Fruit fly (Drosophila melanogaster) whole organism, embryonic: ENCODE measurements around the gene Ugt37A2.

ENCODE experiments used
- Antp ChIP-seq: fragments of 200-800 bp; sonication (Bioruptor generic); optimal IDR thresholded peaks from 3 replicates; lab custom pipeline; 2016; ENCODE audit warnings: missing biosample characterization, missing genetic modification characterization
- BEAF-32 ChIP-seq: fragments of 200-800 bp; sonication (Bioruptor generic); optimal IDR thresholded peaks from 3 replicates; lab custom pipeline; 2017; ENCODE audit warnings: missing biosample characterization, missing genetic modification characterization, mild to moderate bottlenecking, moderate library complexity, missing genetic modification reagents
- Bgb ChIP-seq: fragments of 200-800 bp; sonication (Bioruptor generic); IDR thresholded peaks from 2 replicates; pipeline ENCODE4 v1.3.6; 2022; ENCODE audit warnings: missing biosample characterization, missing genetic modification characterization; ENCODE audit not compliant: partially characterized antibody
- CG10462 ChIP-seq: fragments of 200-800 bp; sonication (Bioruptor generic); optimal IDR thresholded peaks from 2 replicates; lab custom pipeline; 2016; ENCODE audit warnings: missing biosample characterization, missing genetic modification characterization
- CG11456 ChIP-seq: fragments of 200-800 bp; sonication (Bioruptor generic); IDR thresholded peaks from 3 replicates; pipeline ENCODE4 v1.3.6; 2022; ENCODE audit warnings: missing biosample characterization, missing genetic modification characterization
- CG12155 ChIP-seq: fragments of 200-800 bp; sonication (Bioruptor generic); optimal IDR thresholded peaks from 3 replicates; lab custom pipeline; 2016; ENCODE audit warnings: missing biosample characterization, missing genetic modification characterization
- CG12769 ChIP-seq: fragments of 200-800 bp; sonication (Bioruptor generic); optimal IDR thresholded peaks from 2 replicates; lab custom pipeline; 2019; ENCODE audit warnings: missing biosample characterization, mild to moderate bottlenecking, missing genetic modification characterization, moderate library complexity
- CG13624 ChIP-seq: fragments of 200-800 bp; sonication (Bioruptor generic); optimal IDR thresholded peaks from 2 replicates; lab custom pipeline; 2016; ENCODE audit warnings: missing biosample characterization, missing genetic modification characterization
- CG14441 ChIP-seq: fragments of 200-800 bp; sonication (Bioruptor generic); IDR thresholded peaks from 2 replicates; pipeline ENCODE4 v1.3.6; 2022; ENCODE audit warnings: missing biosample characterization, missing genetic modification characterization
- CG15269 ChIP-seq: fragments of 200-800 bp; sonication (Bioruptor generic); optimal IDR thresholded peaks from 2 replicates; lab custom pipeline; 2018; ENCODE audit warnings: missing biosample characterization, mild to moderate bottlenecking, missing genetic modification characterization, moderate library complexity
- CG16815 ChIP-seq: fragments of 200-800 bp; sonication (Bioruptor generic); optimal IDR thresholded peaks from 3 replicates; lab custom pipeline; 2017; ENCODE audit warnings: missing biosample characterization, mild to moderate bottlenecking, missing genetic modification characterization
- CG17912 ChIP-seq: fragments of 200-800 bp; sonication (Bioruptor generic); optimal IDR thresholded peaks from 2 replicates; lab custom pipeline; 2018; ENCODE audit warnings: missing biosample characterization, mild to moderate bottlenecking, missing genetic modification characterization
- CG1792 ChIP-seq: fragments of 200-800 bp; sonication (Bioruptor generic); optimal IDR thresholded peaks from 2 replicates; lab custom pipeline; 2016; ENCODE audit warnings: missing biosample characterization, missing genetic modification characterization
- CG32772 ChIP-seq: fragments of 200-800 bp; sonication (Bioruptor generic); IDR thresholded peaks from 2 replicates; pipeline ENCODE4 v1.3.6; 2022; ENCODE audit warnings: missing biosample characterization, missing genetic modification characterization
- CG5245 ChIP-seq: fragments of 200-800 bp; sonication (Bioruptor generic); optimal IDR thresholded peaks from 3 replicates; lab custom pipeline; 2016; ENCODE audit warnings: missing biosample characterization, missing genetic modification characterization
- CG6791 ChIP-seq: fragments of 200-800 bp; sonication (Bioruptor generic); IDR thresholded peaks from 3 replicates; pipeline ENCODE4 v1.3.6; 2022; ENCODE audit warnings: missing biosample characterization, missing genetic modification characterization; ENCODE audit not compliant: partially characterized antibody
- CG6813 ChIP-seq: fragments of 200-800 bp; sonication (Bioruptor generic); optimal IDR thresholded peaks from 2 replicates; lab custom pipeline; 2017; ENCODE audit warnings: missing biosample characterization, missing genetic modification characterization, mild to moderate bottlenecking, moderate library complexity, missing genetic modification reagents
- CG7271 ChIP-seq: fragments of 200-800 bp; sonication (Bioruptor generic); optimal IDR thresholded peaks from 2 replicates; lab custom pipeline; 2018; ENCODE audit warnings: missing biosample characterization, mild to moderate bottlenecking, missing genetic modification characterization, moderate library complexity
- CoRest ChIP-seq: fragments of 200-800 bp; sonication (Bioruptor generic); optimal IDR thresholded peaks from 3 replicates; lab custom pipeline; 2018; ENCODE audit warnings: missing biosample characterization, mild to moderate bottlenecking, missing genetic modification characterization, moderate library complexity
- D19A ChIP-seq: fragments of 200-800 bp; optimal IDR thresholded peaks from 3 replicates; lab custom pipeline; 2019; ENCODE audit warnings: missing biosample characterization, mild to moderate bottlenecking, missing genetic modification characterization, moderate library complexity
- Dfd ChIP-seq, 2 experiments: fragments of >200 bp; optimal IDR thresholded peaks; 2 replicates each; lab custom pipeline; 2017; ENCODE audit warnings: missing biosample characterization in 2 of 2, missing genetic modification characterization in 2 of 2
- ERR ChIP-seq: fragments of 200-800 bp; sonication (Bioruptor generic); optimal IDR thresholded peaks from 2 replicates; lab custom pipeline; 2016; ENCODE audit warnings: missing biosample characterization, missing genetic modification characterization
- Hmr ChIP-seq: fragments of 200-800 bp; sonication (Bioruptor generic); optimal IDR thresholded peaks from 3 replicates; lab custom pipeline; 2017; ENCODE audit warnings: mild to moderate bottlenecking, missing biosample characterization, missing genetic modification reagents, missing genetic modification characterization
- Meics ChIP-seq: fragments of 200-800 bp; sonication (Bioruptor generic); optimal IDR thresholded peaks from 2 replicates; lab custom pipeline; 2017; ENCODE audit warnings: missing biosample characterization, mild to moderate bottlenecking, missing genetic modification characterization
- Oli ChIP-seq: fragments of 200-800 bp; sonication (Bioruptor generic); optimal IDR thresholded peaks from 2 replicates; lab custom pipeline; 2018; ENCODE audit warnings: missing biosample characterization, mild to moderate bottlenecking, missing genetic modification characterization, moderate library complexity
- Sry-δ ChIP-seq: fragments of 200-800 bp; sonication (Bioruptor generic); optimal IDR thresholded peaks from 2 replicates; lab custom pipeline; 2016; ENCODE audit warnings: missing biosample characterization, missing genetic modification characterization
- al ChIP-seq: fragments of 200-800 bp; sonication (Bioruptor generic); IDR thresholded peaks from 2 replicates; pipeline ENCODE4 v1.3.6; 2022; ENCODE audit warnings: missing biosample characterization, missing genetic modification characterization
- ara ChIP-seq: fragments of 200-800 bp; sonication (Bioruptor generic); IDR thresholded peaks from 2 replicates; pipeline ENCODE4 v1.3.6; 2022; ENCODE audit warnings: missing biosample characterization, missing genetic modification characterization
- ash1 ChIP-seq: fragments of 200-800 bp; sonication (Bioruptor generic); optimal IDR thresholded peaks from 2 replicates; lab custom pipeline; 2018; ENCODE audit warnings: missing biosample characterization, mild to moderate bottlenecking, missing genetic modification characterization
- bowl ChIP-seq: fragments of 200-800 bp; sonication (Bioruptor generic); IDR thresholded peaks from 2 replicates; pipeline ENCODE4 v1.3.6; 2022; ENCODE audit warnings: missing biosample characterization, missing genetic modification characterization
- chif ChIP-seq, 2 experiments: fragments of 200-800 bp; sonication (Bioruptor generic); optimal IDR thresholded peaks; 3 replicates each; lab custom pipeline; 2016; ENCODE audit warnings: missing biosample characterization in 2 of 2, missing genetic modification characterization in 2 of 2
- dpn ChIP-seq, 2 experiments: fragments of 200-800 bp; sonication (Bioruptor generic); optimal IDR thresholded peaks; 3 replicates each; lab custom pipeline; 2016; ENCODE audit warnings: missing biosample characterization in 2 of 2, missing genetic modification characterization in 2 of 2
- emc ChIP-seq: fragments of 200-800 bp; sonication (Bioruptor generic); optimal IDR thresholded peaks from 2 replicates; lab custom pipeline; 2016; ENCODE audit warnings: missing biosample characterization, missing genetic modification characterization
- eyg ChIP-seq: fragments of 200-800 bp; sonication (Bioruptor generic); optimal IDR thresholded peaks from 3 replicates; lab custom pipeline; 2016; ENCODE audit warnings: missing biosample characterization, missing genetic modification characterization
- ftz-f1 ChIP-seq: fragments of 200-800 bp; sonication (Bioruptor generic); optimal IDR thresholded peaks from 2 replicates; lab custom pipeline; 2016; ENCODE audit warnings: missing biosample characterization, missing genetic modification characterization
- gce ChIP-seq: fragments of 200-800 bp; sonication (Bioruptor generic); IDR thresholded peaks from 3 replicates; pipeline ENCODE4 v1.3.6; 2022; ENCODE audit warnings: missing biosample characterization, missing genetic modification characterization
- grau ChIP-seq: fragments of 200-800 bp; optimal IDR thresholded peaks from 3 replicates; lab custom pipeline; 2019; ENCODE audit warnings: missing biosample characterization, mild to moderate bottlenecking, missing genetic modification characterization, moderate library complexity
- h ChIP-seq: fragments of >200 bp; optimal IDR thresholded peaks from 2 replicates; lab custom pipeline; 2017
- hkb ChIP-seq, 2 experiments: fragments of 200-800 bp in 1 of 2; fragments of >200 bp in 1 of 2; sonication (Bioruptor generic) in 1 of 2; IDR thresholded peaks in 1 of 2; optimal IDR thresholded peaks in 1 of 2; 2 replicates each; pipeline versions ENCODE4 v1.3.6 to Lab custom; 2017 to 2022; ENCODE audit warnings: missing biosample characterization in 1 of 2, missing genetic modification characterization in 1 of 2
- ken ChIP-seq: fragments of 200-800 bp; sonication (Bioruptor generic); IDR thresholded peaks from 3 replicates; pipeline ENCODE4 v1.3.6; 2022; ENCODE audit warnings: missing biosample characterization, missing genetic modification characterization
- lab ChIP-seq: fragments of 200-800 bp; sonication (Bioruptor generic); optimal IDR thresholded peaks from 3 replicates; lab custom pipeline; 2017; ENCODE audit warnings: missing biosample characterization, missing genetic modification characterization, mild to moderate bottlenecking, moderate library complexity, missing genetic modification reagents
- lov ChIP-seq, 2 experiments: fragments of 200-800 bp in 1 of 2; fragments of >200 bp in 1 of 2; sonication (Bioruptor generic) in 1 of 2; IDR thresholded peaks in 1 of 2; optimal IDR thresholded peaks in 1 of 2; 2 replicates in 1 of 2; 3 replicates in 1 of 2; pipeline versions ENCODE4 v1.3.6 to Lab custom; 2017 to 2022; ENCODE audit warnings: missing biosample characterization in 1 of 2, missing genetic modification characterization in 1 of 2
- pfk ChIP-seq: fragments of 200-800 bp; sonication (Bioruptor generic); optimal IDR thresholded peaks from 2 replicates; lab custom pipeline; 2018; ENCODE audit warnings: missing biosample characterization, mild to moderate bottlenecking, missing genetic modification characterization, moderate library complexity
- prd ChIP-seq, 3 experiments: fragments of >200 bp in 2 of 3; fragments of 200-800 bp in 1 of 3; sonication (Bioruptor generic) in 1 of 3; optimal IDR thresholded peaks in 2 of 3; IDR thresholded peaks in 1 of 3; 2 replicates in 2 of 3; 3 replicates in 1 of 3; pipeline versions ENCODE4 v1.3.6 to Lab custom; 2017 to 2022; ENCODE audit warnings: missing biosample characterization in 1 of 3, missing genetic modification characterization in 1 of 3
- sisA ChIP-seq: fragments of 200-800 bp; sonication (Bioruptor generic); IDR thresholded peaks from 2 replicates; pipeline ENCODE4 v1.3.6; 2022; ENCODE audit warnings: missing biosample characterization, missing genetic modification characterization
- unpg ChIP-seq: fragments of 200-800 bp; sonication (Bioruptor generic); optimal IDR thresholded peaks from 3 replicates; lab custom pipeline; 2018; ENCODE audit warnings: missing biosample characterization, mild to moderate bottlenecking, missing genetic modification characterization, moderate library complexity
- vnd ChIP-seq: fragments of 200-800 bp; sonication (Bioruptor generic); IDR thresholded peaks from 3 replicates; pipeline ENCODE4 v1.3.6; 2022; ENCODE audit warnings: missing biosample characterization, missing genetic modification characterization; ENCODE audit not compliant: partially characterized antibody
- zf30C ChIP-seq: fragments of 200-800 bp; sonication (Bioruptor generic); optimal IDR thresholded peaks from 3 replicates; lab custom pipeline; 2018; ENCODE audit warnings: missing biosample characterization, mild to moderate bottlenecking, missing genetic modification characterization

Ugt37A2 gene

dm6 chr3R:12727944-12728649 is 11.3 kb upstream of the Ugt37A2 start (continued):
- TF ChIP-seq al (GFP tag; lab: Robert Waterston, UW) (peak; percentile 17; the same call in 1 of the 2 replicates), prd (optimal IDR thresholded peaks at IDR 0.05; lab: Kevin White, UChicago) (no peak), prd (GFP tag; IDR thresholded peaks at IDR 0.05; lab: Robert Waterston, UW) (peak; percentile 39; the same call in 2 of the 3 replicates), pfk (GFP tag; lab: Kevin White, UChicago) (no peak), CG14441 (GFP tag; lab: Robert Waterston, UW) (peak; percentile 36; the same call in 1 of the 2 replicates), CG16815 (GFP tag; lab: Kevin White, UChicago) (no peak), zf30C (GFP tag; lab: Kevin White, UChicago) (no peak), gce (GFP tag; lab: Robert Waterston, UW) (no peak), lov (optimal IDR thresholded peaks at IDR 0.05; lab: Kevin White, UChicago) (no peak), lov (GFP tag; IDR thresholded peaks at IDR 0.05; lab: Robert Waterston, UW) (no peak), CG17912 (GFP tag; lab: Kevin White, UChicago) (no peak), Hmr (GFP tag; lab: Kevin White, UChicago) (peak; percentile 62), chif (GFP tag; optimal IDR thresholded peaks at IDR 0.05; lab: Kevin White, UChicago) (peak in 1 of 2 experiments; percentile 19), CG12155 (GFP tag; lab: Kevin White, UChicago) (no peak), emc (no peak), sisA (GFP tag; lab: Robert Waterston, UW) (peak; percentile 42; the same call in 1 of the 2 replicates), CG5245 (GFP tag; lab: Kevin White, UChicago) (no peak), CoRest (tag; lab: Kevin White, UChicago) (no peak), CG6813 (GFP tag; lab: Kevin White, UChicago) (peak; percentile 52), lab (GFP tag; lab: Kevin White, UChicago) (peak; percentile 70), hkb (optimal IDR thresholded peaks at IDR 0.05; lab: Kevin White, UChicago) (no peak), hkb (GFP tag; IDR thresholded peaks at IDR 0.05; lab: Robert Waterston, UW) (peak; percentile 24; the same call in 1 of the 2 replicates), h (lab: Kevin White, UChicago) (no peak), D19A (no peak), ERR (no peak), Meics (peak; percentile 54), ara (GFP tag; lab: Robert Waterston, UW) (no peak), dpn (GFP tag; optimal IDR thresholded peaks at IDR 0.05; lab: Kevin White, UChicago) (peak; percentile 15 to 26), CG13624 (GFP tag; lab: Kevin White, UChicago) (no peak), Bgb (GFP tag; lab: Robert Waterston, UW) (no peak), BEAF-32 (no peak), ken (GFP tag; lab: Robert Waterston, UW) (no peak), Dfd (GFP tag; optimal IDR thresholded peaks at IDR 0.05; lab: Kevin White, UChicago) (no peak), CG32772 (GFP tag; lab: Robert Waterston, UW) (peak; percentile 24; the same call in 1 of the 2 replicates), CG15269 (peak; percentile 49), Antp (GFP tag; lab: Kevin White, UChicago) (peak; percentile 2), unpg (GFP tag; lab: Kevin White, UChicago) (peak; percentile 32), Sry-δ (GFP tag; lab: Kevin White, UChicago) (no peak), grau (tag; lab: Kevin White, UChicago) (peak; percentile 8), CG7271 (tag; lab: Kevin White, UChicago) (no peak), CG6791 (GFP tag; lab: Robert Waterston, UW) (no peak), eyg (GFP tag; lab: Kevin White, UChicago) (no peak), CG11456 (peak; percentile 51; the same call in 1 of the 3 replicates), bowl (GFP tag; lab: Robert Waterston, UW) (no peak), ash1 (GFP tag; lab: Kevin White, UChicago) (no peak), ftz-f1 (no peak), vnd (no peak), CG10462 (no peak), Oli (tag; lab: Kevin White, UChicago) (peak; percentile 46), CG1792 (GFP tag; lab: Kevin White, UChicago) (peak; percentile 7), CG12769 (tag; lab: Kevin White, UChicago) (peak; percentile 57)
